Worm (Caenorhabditis elegans) whole organism, mixed stage, embryonic: ENCODE data around the gene mltn-9.

Experiments used
- M03D4.4 ChIP-seq: sonication (generic microtip); optimal IDR thresholded peaks from 2 replicates; lab custom pipeline; 2017; ENCODE audit warnings: mild to moderate bottlenecking, missing genetic modification characterization, missing compliant biosample characterization
- bed-3 ChIP-seq: fragments of 200-800 bp; sonication (Bioruptor generic); optimal IDR thresholded peaks from 3 replicates; lab custom pipeline; 2018; ENCODE audit warnings: mild to moderate bottlenecking, missing genetic modification characterization, moderate library complexity, missing compliant biosample characterization
- blmp-1 ChIP-seq: fragments of 150-350 bp; optimal IDR thresholded peaks from 2 replicates; lab custom pipeline; 2014; ENCODE audit warnings: missing biosample characterization, missing genetic modification characterization
- ceh-39 ChIP-seq: fragments of 150-350 bp; optimal IDR thresholded peaks from 2 replicates; lab custom pipeline; 2014; ENCODE audit warnings: missing biosample characterization, missing genetic modification characterization
- ceh-83 ChIP-seq: fragments of 200-800 bp; sonication (Bioruptor generic); optimal IDR thresholded peaks from 2 replicates; lab custom pipeline; 2018; ENCODE audit warnings: mild to moderate bottlenecking, missing genetic modification characterization, missing compliant biosample characterization
- ces-1 ChIP-seq: fragments of 150-350 bp; optimal IDR thresholded peaks from 2 replicates; lab custom pipeline; 2014; ENCODE audit warnings: missing biosample characterization, missing genetic modification reagents, missing genetic modification characterization
- cnd-1 ChIP-seq: fragments of 200-800 bp; sonication (Bioruptor generic); optimal IDR thresholded peaks from 2 replicates; lab custom pipeline; 2018; ENCODE audit warnings: mild to moderate bottlenecking, missing genetic modification characterization, missing compliant biosample characterization
- drap-1 ChIP-seq: fragments of 200-800 bp; sonication (Bioruptor generic); optimal IDR thresholded peaks from 3 replicates; lab custom pipeline; 2018; ENCODE audit warnings: mild to moderate bottlenecking, missing genetic modification characterization, missing compliant biosample characterization
- elt-1 ChIP-seq: sonication (generic microtip); optimal IDR thresholded peaks from 2 replicates; lab custom pipeline; 2017; ENCODE audit warnings: missing genetic modification characterization, mild to moderate bottlenecking, missing compliant biosample characterization, antibody characterized with exemption, moderate library complexity, borderline replicate concordance; ENCODE audit not compliant: insufficient read depth
- elt-3 ChIP-seq: fragments of 150-350 bp; optimal IDR thresholded peaks from 2 replicates; lab custom pipeline; 2014; ENCODE audit warnings: missing biosample characterization, missing genetic modification characterization
- flh-1 ChIP-seq: fragments of 200-800 bp; sonication (Bioruptor generic); optimal IDR thresholded peaks from 2 replicates; lab custom pipeline; 2018; ENCODE audit warnings: mild to moderate bottlenecking, missing genetic modification characterization, moderate library complexity, missing compliant biosample characterization
- ham-2 ChIP-seq: fragments of 200-800 bp; sonication (Bioruptor generic); optimal IDR thresholded peaks from 2 replicates; lab custom pipeline; 2018; ENCODE audit warnings: mild to moderate bottlenecking, missing genetic modification characterization, missing compliant biosample characterization
- hlh-1 ChIP-seq: fragments of 150-350 bp; optimal IDR thresholded peaks from 2 replicates; lab custom pipeline; 2014; ENCODE audit warnings: missing biosample characterization, missing genetic modification reagents, missing genetic modification characterization
- lin-13 ChIP-seq: fragments of 150-350 bp; optimal IDR thresholded peaks from 2 replicates; lab custom pipeline; 2014; ENCODE audit warnings: missing biosample characterization, missing genetic modification characterization
- lin-32 ChIP-seq: fragments of 200-800 bp; sonication (Bioruptor generic); optimal IDR thresholded peaks from 2 replicates; lab custom pipeline; 2018; ENCODE audit warnings: mild to moderate bottlenecking, missing genetic modification characterization, missing compliant biosample characterization
- mab-5 ChIP-seq: fragments of 150-350 bp; optimal IDR thresholded peaks from 2 replicates; lab custom pipeline; 2014; ENCODE audit warnings: missing biosample characterization, missing genetic modification characterization
- mep-1 ChIP-seq: fragments of 150-350 bp; optimal IDR thresholded peaks from 2 replicates; lab custom pipeline; 2017; ENCODE audit warnings: missing biosample characterization, missing genetic modification reagents, missing genetic modification characterization, inconsistent platforms
- mls-2 ChIP-seq: sonication (generic microtip); optimal IDR thresholded peaks from 2 replicates; lab custom pipeline; 2016; ENCODE audit warnings: mild to moderate bottlenecking, missing genetic modification characterization, moderate library complexity, missing compliant biosample characterization
- nhr-12 ChIP-seq: fragments of 150-350 bp; optimal IDR thresholded peaks from 2 replicates; lab custom pipeline; 2014; ENCODE audit warnings: missing biosample characterization, missing genetic modification characterization
- nhr-2 ChIP-seq: fragments of 150-350 bp; optimal IDR thresholded peaks from 2 replicates; lab custom pipeline; 2014; ENCODE audit warnings: missing biosample characterization, missing genetic modification characterization
- nhr-237 ChIP-seq: fragments of 150-350 bp; optimal IDR thresholded peaks from 2 replicates; lab custom pipeline; 2014; ENCODE audit warnings: missing biosample characterization, missing genetic modification characterization
- nhr-28 ChIP-seq: fragments of 150-350 bp; optimal IDR thresholded peaks from 2 replicates; lab custom pipeline; 2014; ENCODE audit warnings: missing biosample characterization, missing genetic modification characterization
- nhr-76 ChIP-seq: sonication (generic microtip); optimal IDR thresholded peaks from 2 replicates; lab custom pipeline; 2017; ENCODE audit warnings: missing biosample characterization, missing genetic modification characterization
- pha-4 ChIP-seq: fragments of 150-350 bp; optimal IDR thresholded peaks from 2 replicates; lab custom pipeline; 2018; ENCODE audit warnings: missing biosample characterization, missing genetic modification reagents, missing genetic modification characterization
- sem-2 ChIP-seq: fragments of 200-800 bp; sonication (Bioruptor generic); optimal IDR thresholded peaks from 2 replicates; lab custom pipeline; 2018; ENCODE audit warnings: mild to moderate bottlenecking, missing genetic modification characterization, missing compliant biosample characterization
- snpc-4 ChIP-seq: fragments of 150-350 bp; optimal IDR thresholded peaks from 2 replicates; lab custom pipeline; 2014; ENCODE audit warnings: missing biosample characterization, missing genetic modification characterization
- tbx-8 ChIP-seq: fragments of 200-800 bp; sonication (Bioruptor generic); optimal IDR thresholded peaks from 2 replicates; lab custom pipeline; 2018; ENCODE audit warnings: mild to moderate bottlenecking, missing genetic modification characterization, moderate library complexity, missing compliant biosample characterization
- unc-120 ChIP-seq: sonication (generic microtip); optimal IDR thresholded peaks from 2 replicates; lab custom pipeline; 2017; ENCODE audit warnings: missing genetic modification characterization, missing compliant biosample characterization; ENCODE audit not compliant: poor library complexity, severe bottlenecking
- unc-39 ChIP-seq: fragments of 150-350 bp; optimal IDR thresholded peaks from 2 replicates; lab custom pipeline; 2014; ENCODE audit warnings: missing biosample characterization, missing genetic modification characterization
- unc-62 ChIP-seq: fragments of 150-350 bp; optimal IDR thresholded peaks from 2 replicates; lab custom pipeline; 2014; ENCODE audit warnings: missing biosample characterization, missing genetic modification reagents, missing genetic modification characterization
- zip-8 ChIP-seq: fragments of 150-350 bp; optimal IDR thresholded peaks from 2 replicates; lab custom pipeline; 2014; ENCODE audit warnings: missing biosample characterization, missing genetic modification characterization

mltn-9 gene

DNA sequence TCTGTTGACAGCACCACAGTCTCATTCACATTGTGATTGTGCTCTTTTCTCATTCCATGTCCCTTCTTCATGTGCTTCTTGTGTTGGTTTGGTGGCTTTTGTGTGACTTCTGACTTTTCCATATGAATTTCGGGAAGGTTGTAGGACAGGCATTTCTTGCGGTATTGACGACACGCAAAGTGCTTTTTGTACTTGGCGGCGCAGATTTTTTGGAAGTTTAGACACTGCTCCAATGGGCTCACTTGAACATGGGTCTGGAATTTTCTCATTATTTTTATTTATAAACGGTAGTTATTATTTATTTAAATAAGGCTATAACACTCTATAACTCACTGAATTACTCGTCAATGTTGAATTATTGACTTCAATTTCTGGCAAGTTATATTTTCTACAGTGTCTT lies 11.6 kb upstream of the mltn-9 start:
- no peak for TF ChIP-seq unc-39 (tag; lab: Kevin White, UChicago)
- TF ChIP-seq ceh-83 (GFP tag; lab: Kevin White, UChicago) = no peak
- TF ChIP-seq unc-62 (GFP tag; lab: Kevin White, UChicago) = no peak
- no peak for TF ChIP-seq elt-3 (tag; lab: Kevin White, UChicago)
- no peak for TF ChIP-seq nhr-2
- no peak for TF ChIP-seq flh-1 (GFP tag; lab: Kevin White, UChicago)
- no peak for TF ChIP-seq pha-4 (tag; lab: Kevin White, UChicago)
- TF ChIP-seq ceh-39 (tag; lab: Kevin White, UChicago) = no peak
- TF ChIP-seq nhr-12 (tag; lab: Kevin White, UChicago) = no peak
- no peak for TF ChIP-seq ces-1 (GFP tag; lab: Kevin White, UChicago)
- TF ChIP-seq ham-2 (GFP tag; lab: Kevin White, UChicago) = no peak
- TF ChIP-seq mls-2 = no peak
- TF ChIP-seq hlh-1 (tag; lab: Kevin White, UChicago) = no peak
- TF ChIP-seq, all 35 proteins: peak for 0

ce11 chrII:14605026-14605425 lies 10.8 kb upstream of the mltn-9 start:
- TF ChIP-seq mls-2 = no peak
- no peak for TF ChIP-seq ces-1 (GFP tag; lab: Kevin White, UChicago)
- TF ChIP-seq nhr-2 = no peak
- TF ChIP-seq M03D4.4 = no peak
- TF ChIP-seq elt-1 (tag; lab: Kevin White, UChicago) = no peak
- no peak for TF ChIP-seq nhr-28 (tag; lab: Kevin White, UChicago)
- no peak for TF ChIP-seq hlh-1 (tag; lab: Kevin White, UChicago)
- no peak for TF ChIP-seq lin-13 (tag; lab: Kevin White, UChicago)
- TF ChIP-seq flh-1 (GFP tag; lab: Kevin White, UChicago) = no peak
- no peak for TF ChIP-seq unc-120
- no peak for TF ChIP-seq ceh-83 (GFP tag; lab: Kevin White, UChicago)
- no peak for TF ChIP-seq nhr-76
- no peak for TF ChIP-seq nhr-237 (tag; lab: Kevin White, UChicago)
- TF ChIP-seq blmp-1 (tag; lab: Kevin White, UChicago) = no peak
- TF ChIP-seq drap-1 = no peak
- TF ChIP-seq mep-1 (tag; lab: Kevin White, UChicago) = no peak

DNA sequence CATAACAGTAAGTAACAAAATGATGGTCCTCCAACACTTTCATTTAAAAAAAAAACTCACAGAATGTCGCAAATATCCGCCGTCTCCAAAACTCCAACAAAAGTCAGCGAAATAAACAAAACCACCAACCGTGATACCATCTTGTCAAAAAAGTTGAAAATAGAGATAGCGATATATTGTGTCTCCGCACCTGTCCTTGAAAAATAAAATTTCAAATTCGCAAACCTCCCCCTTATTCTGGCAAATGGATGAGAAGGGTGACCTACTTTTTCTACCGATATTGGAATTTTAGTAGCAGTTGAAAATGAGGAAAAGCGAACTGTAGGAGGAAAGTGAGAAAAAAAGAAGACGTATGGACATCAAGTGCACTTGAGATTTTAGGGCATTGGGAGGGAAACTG lies 10.4 kb upstream of the mltn-9 start, which contains the start of gene F19H8.2:
Gene F19H8.2 (minus strand): TSS at position 391 of the 400 bp plus-strand sequence.
- TF ChIP-seq ham-2 (GFP tag; lab: Kevin White, UChicago) (no peak), unc-62 (GFP tag; lab: Kevin White, UChicago) (no peak), lin-32 (no peak), bed-3 (GFP tag; lab: Kevin White, UChicago) (no peak), flh-1 (GFP tag; lab: Kevin White, UChicago) (no peak), elt-1 (tag; lab: Kevin White, UChicago) (no peak), zip-8 (tag; lab: Kevin White, UChicago) (no peak), snpc-4 (tag; lab: Kevin White, UChicago) (no peak), mls-2 (no peak), ces-1 (GFP tag; lab: Kevin White, UChicago) (no peak), nhr-237 (tag; lab: Kevin White, UChicago) (no peak), nhr-2 (no peak), tbx-8 (GFP tag; lab: Kevin White, UChicago) (no peak), mab-5 (no peak), sem-2 (GFP tag; lab: Kevin White, UChicago) (no peak), pha-4 (tag; lab: Kevin White, UChicago) (no peak), elt-3 (tag; lab: Kevin White, UChicago) (no peak), unc-39 (tag; lab: Kevin White, UChicago) (no peak), ceh-39 (tag; lab: Kevin White, UChicago) (no peak)

DNA sequence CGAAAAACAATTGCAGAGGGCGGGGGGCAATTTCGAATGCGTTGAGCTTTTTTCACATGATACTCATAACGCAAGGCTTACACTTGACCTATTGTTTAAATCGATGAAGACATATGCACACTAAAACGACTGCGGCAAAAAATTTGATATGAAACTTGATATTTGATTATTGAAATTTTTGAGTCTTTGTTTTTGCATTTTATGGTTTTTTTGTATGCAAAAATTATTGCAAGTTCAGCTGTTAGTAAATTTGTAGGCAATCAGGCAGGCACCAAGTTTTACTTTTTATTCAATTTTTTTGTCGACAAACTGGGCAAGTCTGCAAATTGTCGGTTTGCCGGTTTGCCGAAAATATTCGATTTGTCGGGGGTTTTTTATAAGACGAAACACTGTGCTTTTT lies 9.7 kb upstream of the mltn-9 start, which contains the start of gene arl-3:
Gene arl-3 (plus strand): TSS at position 301 of the 400 bp plus-strand sequence.
- TF ChIP-seq drap-1 (no peak), cnd-1 (no peak), mls-2 (no peak), lin-13 (tag; lab: Kevin White, UChicago) (no peak), tbx-8 (GFP tag; lab: Kevin White, UChicago) (no peak), pha-4 (tag; lab: Kevin White, UChicago) (no peak)

- TF ChIP-seq nhr-76 (no peak), lin-13 (tag; lab: Kevin White, UChicago) (no peak), sem-2 (GFP tag; lab: Kevin White, UChicago) (no peak), ces-1 (GFP tag; lab: Kevin White, UChicago) (no peak), nhr-28 (tag; lab: Kevin White, UChicago) (no peak), nhr-2 (no peak), pha-4 (tag; lab: Kevin White, UChicago) (no peak), nhr-12 (tag; lab: Kevin White, UChicago) (no peak), unc-39 (tag; lab: Kevin White, UChicago) (no peak)
Measured at ce11 chrII:14608508-14608907, 7.3 kb upstream of the mltn-9 start.
